Fruit fly (Drosophila melanogaster) whole organism, wandering third instar larva: ENCODE measurements around the gene kek3.

Source experiments
- Abd-B ChIP-seq: fragments of >200 bp; optimal IDR thresholded peaks from 2 replicates; lab custom pipeline; 2017; ENCODE audit warnings: missing biosample characterization, missing genetic modification characterization
- Dfd ChIP-seq: fragments of >200 bp; optimal IDR thresholded peaks from 2 replicates; lab custom pipeline; 2017; ENCODE audit warnings: missing biosample characterization, missing genetic modification characterization
- Hnf4 ChIP-seq: fragments of 200-800 bp; sonication (Bioruptor generic); optimal IDR thresholded peaks from 2 replicates; lab custom pipeline; 2016; ENCODE audit warnings: missing biosample characterization, mild to moderate bottlenecking, missing genetic modification characterization
- Hr78 ChIP-seq: fragments of >200 bp; optimal IDR thresholded peaks from 2 replicates; lab custom pipeline; 2017; ENCODE audit warnings: missing biosample characterization, missing genetic modification characterization
- Hr83 ChIP-seq: fragments of 200-300 bp; sonication (Bioruptor generic); optimal IDR thresholded peaks from 2 replicates; lab custom pipeline; 2016; ENCODE audit warnings: missing biosample characterization, mild to moderate bottlenecking, missing genetic modification characterization, moderate library complexity; ENCODE audit not compliant: poor library complexity, severe bottlenecking
- Jra ChIP-seq: sonication (Bioruptor generic); optimal IDR thresholded peaks from 2 replicates; lab custom pipeline; 2016; ENCODE audit warnings: missing biosample characterization, missing genetic modification characterization
- Mio ChIP-seq: sonication (Bioruptor generic); optimal IDR thresholded peaks from 2 replicates; lab custom pipeline; 2016; ENCODE audit warnings: missing biosample characterization, missing genetic modification characterization
- Myc ChIP-seq: fragments of >200 bp; optimal IDR thresholded peaks from 2 replicates; lab custom pipeline; 2017
- N ChIP-seq: fragments of >200 bp; optimal IDR thresholded peaks from 2 replicates; lab custom pipeline; 2018; ENCODE audit warnings: missing biosample characterization, missing external identifiers, missing genetic modification characterization
- Rel ChIP-seq, 2 experiments: fragments of 200-800 bp; sonication (Bioruptor generic) in 1 of 2; optimal IDR thresholded peaks; 2 replicates in 1 of 2; 3 replicates in 1 of 2; lab custom pipeline; 2016 to 2019; ENCODE audit warnings: mild to moderate bottlenecking in 2 of 2, missing biosample characterization in 2 of 2, missing genetic modification characterization in 2 of 2, moderate library complexity in 1 of 2
- Sp1 ChIP-seq: fragments of 200-800 bp; sonication (Bioruptor generic); optimal IDR thresholded peaks from 3 replicates; lab custom pipeline; 2019; ENCODE audit warnings: missing biosample characterization, mild to moderate bottlenecking, missing genetic modification characterization, moderate library complexity
- Vsx2 ChIP-seq: fragments of 200-300, 225-300 bp; sonication (Bioruptor generic); optimal IDR thresholded peaks from 2 replicates; lab custom pipeline; 2018; ENCODE audit warnings: missing biosample characterization, missing genetic modification characterization; ENCODE audit not compliant: partially characterized antibody
- br ChIP-seq: fragments of 200-800 bp; sonication (Bioruptor generic); optimal IDR thresholded peaks from 2 replicates; lab custom pipeline; 2016; ENCODE audit warnings: missing biosample characterization, missing genetic modification characterization
- brk ChIP-seq: fragments of 200-800 bp; sonication (Bioruptor generic); optimal IDR thresholded peaks from 2 replicates; lab custom pipeline; 2016; ENCODE audit warnings: missing biosample characterization, mild to moderate bottlenecking, missing genetic modification characterization
- dl ChIP-seq, 2 experiments: fragments of 175-275, 200-275 bp in 1 of 2; fragments of 200-275 bp in 1 of 2; sonication (Bioruptor generic); optimal IDR thresholded peaks; lab custom pipeline; 2018; ENCODE audit warnings: mild to moderate bottlenecking in 2 of 2, missing biosample characterization in 2 of 2, missing genetic modification characterization in 2 of 2, moderate library complexity in 2 of 2; ENCODE audit not compliant: partially characterized antibody in 2 of 2, insufficient read depth in 1 of 2
- dsf ChIP-seq: sonication (Bioruptor generic); optimal IDR thresholded peaks from 2 replicates; lab custom pipeline; 2016; ENCODE audit warnings: missing biosample characterization, missing genetic modification characterization, borderline replicate concordance
- ey ChIP-seq: fragments of 200-800 bp; sonication (Bioruptor generic); optimal IDR thresholded peaks from 2 replicates; lab custom pipeline; 2016; ENCODE audit warnings: missing biosample characterization, missing genetic modification characterization
- foxo ChIP-seq, 2 experiments: fragments of 200-800 bp; sonication (Bioruptor generic); optimal IDR thresholded peaks; 2 replicates in 1 of 2; 3 replicates in 1 of 2; lab custom pipeline; 2016 to 2017; ENCODE audit warnings: missing biosample characterization in 2 of 2, missing genetic modification characterization in 2 of 2
- h ChIP-seq: fragments of 200-800 bp; sonication (Bioruptor generic); optimal IDR thresholded peaks from 3 replicates; lab custom pipeline; 2016; ENCODE audit warnings: missing biosample characterization, mild to moderate bottlenecking, missing genetic modification characterization
- jim ChIP-seq: fragments of 175-275, 200-325 bp; sonication (Bioruptor generic); optimal IDR thresholded peaks from 2 replicates; lab custom pipeline; 2016; ENCODE audit warnings: missing biosample characterization, mild to moderate bottlenecking, missing genetic modification characterization
- lola ChIP-seq: fragments of >200 bp; optimal IDR thresholded peaks from 2 replicates; lab custom pipeline; 2017; ENCODE audit warnings: missing biosample characterization, missing genetic modification characterization
- pan ChIP-seq: fragments of >200 bp; optimal IDR thresholded peaks from 2 replicates; lab custom pipeline; 2017
- psq ChIP-seq: fragments of 200-800 bp; sonication (Bioruptor generic); optimal IDR thresholded peaks from 3 replicates; lab custom pipeline; 2017; ENCODE audit warnings: missing biosample characterization, mild to moderate bottlenecking, missing genetic modification characterization, moderate library complexity
- rgr ChIP-seq: fragments of 200-800 bp; sonication (Bioruptor generic); optimal IDR thresholded peaks from 3 replicates; lab custom pipeline; 2016; ENCODE audit warnings: missing biosample characterization, mild to moderate bottlenecking, missing genetic modification characterization
- tai ChIP-seq: sonication (Bioruptor generic); optimal IDR thresholded peaks from 2 replicates; lab custom pipeline; 2016; ENCODE audit warnings: missing biosample characterization, missing genetic modification characterization
- usp ChIP-seq: fragments of >200 bp; optimal IDR thresholded peaks from 2 replicates; lab custom pipeline; 2017; ENCODE audit warnings: missing biosample characterization, missing genetic modification characterization
- woc ChIP-seq: sonication (Bioruptor generic); optimal IDR thresholded peaks from 2 replicates; lab custom pipeline; 2016; ENCODE audit warnings: missing biosample characterization, mild to moderate bottlenecking, missing genetic modification characterization

Gene kek3

dm6 chr2L:15609139-15609538 is 56.6 kb downstream of the kek3 start:
- TF ChIP-seq Vsx2 (GFP tag; lab: Kevin White, UChicago) (peak; percentile 84), Hr83 (GFP tag; lab: Kevin White, UChicago) (no peak), usp (no peak), Myc (lab: Kevin White, UChicago) (peak; percentile 24)

- no peak for TF ChIP-seq Abd-B (GFP tag; lab: Kevin White, UChicago)
- TF ChIP-seq Rel (GFP tag; optimal IDR thresholded peaks at IDR 0.05; lab: Kevin White, UChicago) = no peak
- TF ChIP-seq Rel (tag; optimal IDR thresholded peaks at IDR 0.05; lab: Kevin White, UChicago) = peak; percentile 93
- TF ChIP-seq foxo (GFP tag; optimal IDR thresholded peaks at IDR 0.05; lab: Kevin White, UChicago) = no peak
- TF ChIP-seq pan (lab: Kevin White, UChicago) = no peak
- peak; percentile 35 for TF ChIP-seq h (GFP tag; lab: Kevin White, UChicago)
These were observed 59.3 kb downstream of the kek3 start, which contains the start of gene CG15255 for dm6 chr2L:15611669-15612308. CG15255 (minus strand) TSS chr2L:15611719.

DNA sequence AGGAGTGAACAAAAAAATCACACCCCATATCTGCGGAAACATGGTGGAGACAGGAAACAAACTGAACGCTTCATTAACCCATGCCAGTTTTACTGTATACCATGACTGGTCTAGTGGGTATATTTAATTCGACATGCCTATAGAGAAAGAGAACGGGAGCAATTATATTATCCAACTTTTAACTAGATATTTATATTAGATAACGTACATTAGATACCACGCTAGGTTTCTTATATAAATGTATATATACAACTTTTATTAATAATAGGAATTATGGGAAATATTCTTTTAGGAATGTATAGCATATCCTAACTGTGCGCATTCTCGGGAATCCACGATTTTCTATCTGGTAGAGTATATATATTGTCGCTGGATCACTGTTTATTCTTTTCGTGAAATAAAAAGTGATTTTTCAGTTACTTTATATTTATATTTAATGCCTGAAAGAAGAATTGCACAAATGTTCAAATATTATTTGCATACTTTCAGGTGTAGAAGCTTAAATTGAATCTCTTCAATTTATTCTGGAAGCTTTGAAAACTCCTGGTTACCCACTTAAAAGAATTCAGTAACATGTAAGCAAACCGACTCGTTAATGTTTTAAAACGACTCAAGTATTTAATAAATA is 60.9 kb downstream of the kek3 start, which contains the start of gene Semp1:
TSS of gene Semp1 (minus strand) at position 51 of the 628 bp plus-strand sequence.
- no peak for TF ChIP-seq Abd-B (GFP tag; lab: Kevin White, UChicago)
- TF ChIP-seq lola (GFP tag; lab: Kevin White, UChicago) = no peak
- no peak for TF ChIP-seq ey (GFP tag; lab: Kevin White, UChicago)
- TF ChIP-seq N = no peak
- TF ChIP-seq Jra (GFP tag; lab: Kevin White, UChicago) = no peak
- TF ChIP-seq Dfd (GFP tag; lab: Kevin White, UChicago) = no peak
- TF ChIP-seq dsf (GFP tag; lab: Kevin White, UChicago) = no peak
- no peak for TF ChIP-seq pan (lab: Kevin White, UChicago)
- no peak for TF ChIP-seq psq (GFP tag; lab: Kevin White, UChicago)
- TF ChIP-seq Hnf4 (GFP tag; lab: Kevin White, UChicago) = no peak
- no peak for TF ChIP-seq Hr83 (GFP tag; lab: Kevin White, UChicago)

DNA sequence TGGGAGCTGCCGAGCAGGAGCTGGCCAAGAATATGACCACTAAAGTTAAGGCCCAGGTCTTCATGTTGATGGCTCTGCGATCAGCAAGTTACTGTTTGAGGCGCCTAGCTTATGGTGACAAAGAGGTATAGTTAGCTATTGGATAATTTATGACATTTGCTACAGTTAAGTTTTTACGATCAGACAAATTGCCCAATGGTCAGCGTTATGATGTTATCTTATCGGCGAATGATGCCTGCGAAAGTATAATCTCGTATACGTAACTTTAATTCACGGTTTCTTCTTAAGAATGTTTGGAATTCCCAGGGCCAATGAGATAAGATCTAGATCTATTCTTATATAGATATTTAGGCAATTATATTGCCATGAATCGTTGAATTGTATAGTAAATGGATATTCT is 62.2 kb downstream of the kek3 start, which contains the start of gene CG15254:
TSS of gene CG15254 (minus strand) at position 101 of the 400 bp plus-strand sequence.
- no peak for TF ChIP-seq Sp1
- TF ChIP-seq jim (GFP tag; lab: Kevin White, UChicago) = no peak
- TF ChIP-seq Hr78 (GFP tag; lab: Kevin White, UChicago) = no peak
- no peak for TF ChIP-seq woc (GFP tag; lab: Kevin White, UChicago)
- no peak for TF ChIP-seq tai (GFP tag; lab: Kevin White, UChicago)
- no peak for TF ChIP-seq Mio (GFP tag; lab: Kevin White, UChicago)
- TF ChIP-seq Vsx2 (GFP tag; lab: Kevin White, UChicago) = no peak
- no peak for TF ChIP-seq dl (GFP tag; optimal IDR thresholded peaks at IDR 0.05; lab: Kevin White, UChicago; ENCODE audit: insufficient read depth in 1 of 2, partially characterized antibody in 2 of 2)
- TF ChIP-seq foxo (GFP tag; optimal IDR thresholded peaks at IDR 0.05; lab: Kevin White, UChicago) = no peak
- no peak for TF ChIP-seq h (GFP tag; lab: Kevin White, UChicago)
- TF ChIP-seq N = no peak
- no peak for TF ChIP-seq brk (GFP tag; lab: Kevin White, UChicago)

dm6 chr2L:15616251-15616650 is 63.7 kb downstream of the kek3 start, which contains the start of gene CG15253:
CG15253 (minus strand) TSS chr2L:15616351.
- TF ChIP-seq psq (GFP tag; lab: Kevin White, UChicago) (no peak), br (GFP tag; lab: Kevin White, UChicago) (no peak), Hr78 (GFP tag; lab: Kevin White, UChicago) (no peak), h (GFP tag; lab: Kevin White, UChicago) (no peak), brk (GFP tag; lab: Kevin White, UChicago) (no peak), rgr (GFP tag; lab: Kevin White, UChicago) (no peak), Myc (lab: Kevin White, UChicago) (no peak), Jra (GFP tag; lab: Kevin White, UChicago) (no peak), woc (GFP tag; lab: Kevin White, UChicago) (no peak)
